Fruit fly (Drosophila melanogaster) whole organism, embryonic: ENCODE data around the gene Obp83ef.

Experiments
- B-H2 ChIP-seq: fragments of 200-800 bp; sonication (Bioruptor generic); optimal IDR thresholded peaks from 2 replicates; lab custom pipeline; 2018; ENCODE audit warnings: missing biosample characterization, mild to moderate bottlenecking, missing genetic modification characterization
- Bdp1 ChIP-seq: fragments of 200-800 bp; sonication (Bioruptor generic); optimal IDR thresholded peaks from 3 replicates; lab custom pipeline; 2016; ENCODE audit warnings: missing biosample characterization, missing genetic modification characterization
- CG10267 ChIP-seq: fragments of 200-800 bp; sonication (Bioruptor generic); optimal IDR thresholded peaks from 2 replicates; lab custom pipeline; 2018; ENCODE audit warnings: missing biosample characterization, mild to moderate bottlenecking, missing genetic modification characterization, moderate library complexity
- CG11504 ChIP-seq: fragments of 200-800 bp; sonication (Bioruptor generic); optimal IDR thresholded peaks from 3 replicates; lab custom pipeline; 2019; ENCODE audit warnings: missing biosample characterization, mild to moderate bottlenecking, missing genetic modification characterization, moderate library complexity
- CG13894 ChIP-seq: fragments of 200-800 bp; sonication (Bioruptor generic); optimal IDR thresholded peaks from 3 replicates; lab custom pipeline; 2018; ENCODE audit warnings: missing biosample characterization, mild to moderate bottlenecking, missing genetic modification characterization, moderate library complexity
- CG15269 ChIP-seq: fragments of 200-800 bp; sonication (Bioruptor generic); optimal IDR thresholded peaks from 2 replicates; lab custom pipeline; 2018; ENCODE audit warnings: missing biosample characterization, mild to moderate bottlenecking, missing genetic modification characterization, moderate library complexity
- CG15514 ChIP-seq: fragments of 200-800 bp; sonication (Bioruptor generic); optimal IDR thresholded peaks from 3 replicates; lab custom pipeline; 2017; ENCODE audit warnings: missing biosample characterization, missing genetic modification characterization, mild to moderate bottlenecking, moderate library complexity, missing genetic modification reagents
- CG17361 ChIP-seq: fragments of 200-800 bp; sonication (Bioruptor generic); IDR thresholded peaks from 3 replicates; pipeline ENCODE4 v1.3.6; 2022; ENCODE audit warnings: missing biosample characterization, missing genetic modification characterization
- CG17385 ChIP-seq: fragments of 200-800 bp; sonication (Bioruptor generic); optimal IDR thresholded peaks from 3 replicates; lab custom pipeline; 2018; ENCODE audit warnings: missing biosample characterization, mild to moderate bottlenecking, missing genetic modification characterization
- CG17829 ChIP-seq: fragments of 200-800 bp; optimal IDR thresholded peaks from 2 replicates; lab custom pipeline; 2019; ENCODE audit warnings: missing biosample characterization, mild to moderate bottlenecking, missing genetic modification characterization, moderate library complexity
- CG18599 ChIP-seq: fragments of 200-800 bp; sonication (Bioruptor generic); optimal IDR thresholded peaks from 3 replicates; lab custom pipeline; 2017; ENCODE audit warnings: missing biosample characterization, missing genetic modification characterization, mild to moderate bottlenecking, moderate library complexity, missing genetic modification reagents
- CG2678 ChIP-seq: fragments of 200-800 bp; sonication (Bioruptor generic); optimal IDR thresholded peaks from 3 replicates; lab custom pipeline; 2019; ENCODE audit warnings: missing biosample characterization, mild to moderate bottlenecking, missing genetic modification characterization, moderate library complexity
- CG30403 ChIP-seq: fragments of 200-800 bp; sonication (Bioruptor generic); optimal IDR thresholded peaks from 3 replicates; lab custom pipeline; 2016; ENCODE audit warnings: missing biosample characterization, missing genetic modification characterization
- CG31441 ChIP-seq: fragments of 200-800 bp; sonication (Bioruptor generic); IDR thresholded peaks from 2 replicates; pipeline ENCODE4 v1.3.6; 2022; ENCODE audit warnings: missing biosample characterization, missing genetic modification characterization
- CG6654 ChIP-seq: fragments of 200-800 bp; sonication (Bioruptor generic); optimal IDR thresholded peaks from 2 replicates; lab custom pipeline; 2017; ENCODE audit warnings: missing biosample characterization, mild to moderate bottlenecking, missing genetic modification characterization
- CG7839 ChIP-seq: fragments of 200-800 bp; sonication (Bioruptor generic); optimal IDR thresholded peaks from 3 replicates; lab custom pipeline; 2018; ENCODE audit warnings: missing biosample characterization, mild to moderate bottlenecking, missing genetic modification characterization, moderate library complexity
- CG9932 ChIP-seq: fragments of 200-800 bp; sonication (Bioruptor generic); IDR thresholded peaks from 2 replicates; pipeline ENCODE4 v1.3.6; 2022; ENCODE audit warnings: missing biosample characterization, missing genetic modification characterization
- Dp ChIP-seq: fragments of 200-800 bp; sonication (Bioruptor generic); optimal IDR thresholded peaks from 2 replicates; lab custom pipeline; 2018; ENCODE audit warnings: missing biosample characterization, mild to moderate bottlenecking, missing genetic modification characterization, moderate library complexity
- Eip74EF ChIP-seq, 2 experiments: fragments of 200-800 bp in 1 of 2; fragments of >200 bp in 1 of 2; sonication (Bioruptor generic) in 1 of 2; optimal IDR thresholded peaks; 2 replicates each; lab custom pipeline; 2017 to 2019; ENCODE audit warnings: missing biosample characterization in 2 of 2, missing genetic modification characterization in 2 of 2, mild to moderate bottlenecking in 1 of 2, moderate library complexity in 1 of 2
- H2.0 ChIP-seq: fragments of 200-800 bp; sonication (Bioruptor generic); IDR thresholded peaks from 2 replicates; pipeline ENCODE4 v1.3.6; 2022; ENCODE audit warnings: missing biosample characterization, missing genetic modification characterization
- Hr51 ChIP-seq, 2 experiments: fragments of 200-800 bp; sonication (Bioruptor generic); optimal IDR thresholded peaks; 2 replicates in 1 of 2; 3 replicates in 1 of 2; lab custom pipeline; 2016 to 2018; ENCODE audit warnings: missing biosample characterization in 2 of 2, missing genetic modification characterization in 2 of 2, mild to moderate bottlenecking in 1 of 2, moderate library complexity in 1 of 2
- Jarid2 ChIP-seq: fragments of 200-800 bp; sonication (Bioruptor generic); optimal IDR thresholded peaks from 3 replicates; lab custom pipeline; 2017; ENCODE audit warnings: mild to moderate bottlenecking, missing biosample characterization, missing genetic modification reagents, missing genetic modification characterization
- Meics ChIP-seq: fragments of 200-800 bp; sonication (Bioruptor generic); optimal IDR thresholded peaks from 2 replicates; lab custom pipeline; 2017; ENCODE audit warnings: missing biosample characterization, mild to moderate bottlenecking, missing genetic modification characterization
- Mes4 ChIP-seq: fragments of 200-800 bp; sonication (Bioruptor generic); optimal IDR thresholded peaks from 2 replicates; lab custom pipeline; 2016; ENCODE audit warnings: missing biosample characterization, missing genetic modification characterization
- Mrtf ChIP-seq: fragments of 200-800 bp; sonication (Bioruptor generic); IDR thresholded peaks from 3 replicates; pipeline ENCODE4 v1.3.6; 2022; ENCODE audit warnings: missing biosample characterization, missing genetic modification characterization
- PHDP ChIP-seq: fragments of 200-800 bp; sonication (Bioruptor generic); optimal IDR thresholded peaks from 3 replicates; lab custom pipeline; 2018; ENCODE audit warnings: missing biosample characterization, mild to moderate bottlenecking, missing genetic modification characterization, moderate library complexity
- Pdp1 ChIP-seq, 2 experiments: fragments of 200-800 bp; sonication (Bioruptor generic); optimal IDR thresholded peaks; 3 replicates each; lab custom pipeline; 2016; ENCODE audit warnings: missing biosample characterization in 2 of 2, missing genetic modification characterization in 2 of 2, mild to moderate bottlenecking in 1 of 2, moderate library complexity in 1 of 2
- Sox100B ChIP-seq: fragments of 200-800 bp; sonication (Bioruptor generic); optimal IDR thresholded peaks from 3 replicates; lab custom pipeline; 2018; ENCODE audit warnings: missing biosample characterization, mild to moderate bottlenecking, missing genetic modification characterization
- YL-1 ChIP-seq: fragments of 200-800 bp; sonication (Bioruptor generic); optimal IDR thresholded peaks from 3 replicates; lab custom pipeline; 2017; ENCODE audit warnings: missing biosample characterization, mild to moderate bottlenecking, missing genetic modification characterization
- ase ChIP-seq: fragments of 200-800 bp; sonication (Bioruptor generic); IDR thresholded peaks from 3 replicates; pipeline ENCODE4 v1.3.6; 2022; ENCODE audit warnings: missing biosample characterization, missing genetic modification characterization
- bsh ChIP-seq, 2 experiments: fragments of 200-800 bp; sonication (Bioruptor generic); optimal IDR thresholded peaks; 2 replicates each; lab custom pipeline; 2017 to 2018; ENCODE audit warnings: mild to moderate bottlenecking in 2 of 2, missing biosample characterization in 2 of 2, missing genetic modification characterization in 2 of 2, moderate library complexity in 1 of 2
- chinmo ChIP-seq: fragments of 200-800 bp; sonication (Bioruptor generic); IDR thresholded peaks from 4 replicates; pipeline ENCODE4 v1.3.6; 2022; ENCODE audit warnings: missing biosample characterization, missing genetic modification characterization; ENCODE audit not compliant: partially characterized antibody
- crp ChIP-seq, 2 experiments: fragments of 200-800 bp; sonication (Bioruptor generic); optimal IDR thresholded peaks; 2 replicates in 1 of 2; 3 replicates in 1 of 2; lab custom pipeline; 2017; ENCODE audit warnings: missing biosample characterization in 2 of 2, missing genetic modification characterization in 2 of 2, mild to moderate bottlenecking in 1 of 2, moderate library complexity in 1 of 2
- dm ChIP-seq: fragments of 200-800 bp; sonication (Bioruptor generic); optimal IDR thresholded peaks from 3 replicates; lab custom pipeline; 2016; ENCODE audit warnings: missing biosample characterization, missing genetic modification characterization
- dmrt99B ChIP-seq: fragments of 200-800 bp; sonication (Bioruptor generic); optimal IDR thresholded peaks from 2 replicates; lab custom pipeline; 2018; ENCODE audit warnings: missing biosample characterization, mild to moderate bottlenecking, missing genetic modification characterization, moderate library complexity
- dysf ChIP-seq: fragments of 200-800 bp; sonication (Bioruptor generic); IDR thresholded peaks from 3 replicates; pipeline ENCODE4 v1.3.6; 2022; ENCODE audit warnings: missing biosample characterization, missing genetic modification characterization
- en ChIP-seq: fragments of 200-800 bp; sonication (Bioruptor generic); optimal IDR thresholded peaks from 2 replicates; lab custom pipeline; 2016; ENCODE audit warnings: missing biosample characterization, missing genetic modification characterization
- eve ChIP-seq, 2 experiments: fragments of >200 bp; optimal IDR thresholded peaks; 2 replicates each; lab custom pipeline; 2017; ENCODE audit warnings: missing biosample characterization in 2 of 2, missing genetic modification characterization in 2 of 2
- gem ChIP-seq: fragments of 200-800 bp; sonication (Bioruptor generic); optimal IDR thresholded peaks from 2 replicates; lab custom pipeline; 2019; ENCODE audit warnings: missing biosample characterization, mild to moderate bottlenecking, missing genetic modification characterization, moderate library complexity
- grau ChIP-seq: fragments of 200-800 bp; optimal IDR thresholded peaks from 3 replicates; lab custom pipeline; 2019; ENCODE audit warnings: missing biosample characterization, mild to moderate bottlenecking, missing genetic modification characterization, moderate library complexity
- nmo ChIP-seq: fragments of 200-800 bp; sonication (Bioruptor generic); optimal IDR thresholded peaks from 2 replicates; lab custom pipeline; 2018; ENCODE audit warnings: missing biosample characterization, mild to moderate bottlenecking, missing genetic modification characterization, moderate library complexity
- pb ChIP-seq: fragments of 200-800 bp; sonication (Bioruptor generic); optimal IDR thresholded peaks from 3 replicates; lab custom pipeline; 2016; ENCODE audit warnings: missing biosample characterization, missing genetic modification characterization
- phol ChIP-seq: fragments of 200-800 bp; sonication (Bioruptor generic); optimal IDR thresholded peaks from 3 replicates; lab custom pipeline; 2018; ENCODE audit warnings: missing biosample characterization, mild to moderate bottlenecking, missing genetic modification characterization, moderate library complexity
- row ChIP-seq: fragments of 200-800 bp; sonication (Bioruptor generic); IDR thresholded peaks from 3 replicates; pipeline ENCODE4 v1.3.6; 2022; ENCODE audit warnings: missing biosample characterization, missing genetic modification characterization
- sisA ChIP-seq: fragments of 200-800 bp; sonication (Bioruptor generic); IDR thresholded peaks from 2 replicates; pipeline ENCODE4 v1.3.6; 2022; ENCODE audit warnings: missing biosample characterization, missing genetic modification characterization

Obp83ef gene

dm6 chr3R:6107792-6108191 is 3.0 kb downstream of the Obp83ef start, which contains the start of gene Obp83cd (continued):
- TF ChIP-seq dysf (GFP tag; lab: Robert Waterston, UW), result peak; percentile 32; the same call in 1 of the 3 replicates
- peak; percentile 44 for TF ChIP-seq CG2678
- peak; percentile 25 for TF ChIP-seq grau (tag; lab: Kevin White, UChicago)
- TF ChIP-seq Meics, result peak; percentile 45
- no peak for TF ChIP-seq YL-1 (GFP tag; lab: Kevin White, UChicago)
- TF ChIP-seq phol (tag; lab: Kevin White, UChicago), result peak; percentile 9
- no peak for TF ChIP-seq CG17829 (tag; lab: Kevin White, UChicago)
- TF ChIP-seq B-H2 (GFP tag; lab: Kevin White, UChicago), result no peak
- peak; percentile 40; the same call in 1 of the 3 replicates for TF ChIP-seq CG17361
- 0 out of 3 replicates have a peak, but pooled peaks have one; percentile 7 for TF ChIP-seq row (GFP tag; lab: Robert Waterston, UW)
- TF ChIP-seq dm (GFP tag; lab: Kevin White, UChicago), result no peak
- TF ChIP-seq CG11504 (tag; lab: Kevin White, UChicago), result peak; percentile 44
- TF ChIP-seq crp (GFP tag; optimal IDR thresholded peaks at IDR 0.05; lab: Kevin White, UChicago), result no peak
- TF ChIP-seq ase (GFP tag; lab: Robert Waterston, UW), result no peak
- peak; percentile 21 for TF ChIP-seq CG7839 (tag; lab: Kevin White, UChicago)
- no peak for TF ChIP-seq CG17385 (GFP tag; lab: Kevin White, UChicago)
- peak in 1 of 2 experiments; percentile 33 for TF ChIP-seq Hr51 (GFP tag; optimal IDR thresholded peaks at IDR 0.05; lab: Kevin White, UChicago)
- peak in 1 of 2 experiments; percentile 17 for TF ChIP-seq eve (GFP tag; optimal IDR thresholded peaks at IDR 0.05; lab: Kevin White, UChicago)
- TF ChIP-seq sisA (GFP tag; lab: Robert Waterston, UW), result no peak
- no peak for TF ChIP-seq H2.0
- TF ChIP-seq CG15269 (tag; lab: Kevin White, UChicago), result peak; percentile 12
- peak; percentile 16 for TF ChIP-seq CG30403
- peak; percentile 11 for TF ChIP-seq CG18599
- no peak for TF ChIP-seq Eip74EF (GFP tag; optimal IDR thresholded peaks at IDR 0.05; lab: Kevin White, UChicago)

dm6 chr3R:6107353-6107752 is 3.5 kb downstream of the Obp83ef start:
- TF ChIP-seq Pdp1 (GFP tag; optimal IDR thresholded peaks at IDR 0.05; lab: Kevin White, UChicago) (peak in 1 of 2 experiments; percentile 92), chinmo (GFP tag; lab: Robert Waterston, UW) (0 out of 4 replicates have a peak, but pooled peaks have one; percentile 55), nmo (no peak), Mes4 (GFP tag; lab: Kevin White, UChicago) (no peak), Dp (GFP tag; lab: Kevin White, UChicago) (no peak)

- TF ChIP-seq CG9932 (GFP tag; lab: Robert Waterston, UW) (0 out of 2 replicates have a peak, but pooled peaks have one; percentile 4), CG13894 (peak; percentile 89), Mrtf (no peak), bsh (GFP tag; optimal IDR thresholded peaks at IDR 0.05; lab: Kevin White, UChicago) (peak in 1 of 2 experiments; percentile 25), CG15514 (peak; percentile 95), pb (GFP tag; lab: Kevin White, UChicago) (no peak), Mes4 (GFP tag; lab: Kevin White, UChicago) (no peak), CG6654 (GFP tag; lab: Kevin White, UChicago) (no peak), en (GFP tag; lab: Kevin White, UChicago) (no peak), grau (tag; lab: Kevin White, UChicago) (peak; percentile 2), PHDP (tag; lab: Kevin White, UChicago) (peak; percentile 5), eve (GFP tag; optimal IDR thresholded peaks at IDR 0.05; lab: Kevin White, UChicago) (peak in 1 of 2 experiments; percentile 29), CG31441 (GFP tag; lab: Robert Waterston, UW) (0 out of 2 replicates have a peak, but pooled peaks have one; percentile 27), Sox100B (GFP tag; lab: Kevin White, UChicago) (peak; percentile 20), Bdp1 (GFP tag; lab: Kevin White, UChicago) (no peak), dmrt99B (tag; lab: Kevin White, UChicago) (peak; percentile 9), CG11504 (tag; lab: Kevin White, UChicago) (peak; percentile 28), Jarid2 (GFP tag; lab: Kevin White, UChicago) (no peak), CG10267 (tag; lab: Kevin White, UChicago) (no peak), CG7839 (tag; lab: Kevin White, UChicago) (peak; percentile 2), gem (tag; lab: Kevin White, UChicago) (peak; percentile 16), Hr51 (GFP tag; optimal IDR thresholded peaks at IDR 0.05; lab: Kevin White, UChicago) (peak in 1 of 2 experiments; percentile 35), CG17361 (peak; percentile 38; the same call in 1 of the 3 replicates)
These were observed 4.1 kb downstream of the Obp83ef start for dm6 chr3R:6106711-6107110.
